Fruit fly (Drosophila melanogaster): ENCODE results near the gene CG8927.

The CG8927 gene

DNA sequence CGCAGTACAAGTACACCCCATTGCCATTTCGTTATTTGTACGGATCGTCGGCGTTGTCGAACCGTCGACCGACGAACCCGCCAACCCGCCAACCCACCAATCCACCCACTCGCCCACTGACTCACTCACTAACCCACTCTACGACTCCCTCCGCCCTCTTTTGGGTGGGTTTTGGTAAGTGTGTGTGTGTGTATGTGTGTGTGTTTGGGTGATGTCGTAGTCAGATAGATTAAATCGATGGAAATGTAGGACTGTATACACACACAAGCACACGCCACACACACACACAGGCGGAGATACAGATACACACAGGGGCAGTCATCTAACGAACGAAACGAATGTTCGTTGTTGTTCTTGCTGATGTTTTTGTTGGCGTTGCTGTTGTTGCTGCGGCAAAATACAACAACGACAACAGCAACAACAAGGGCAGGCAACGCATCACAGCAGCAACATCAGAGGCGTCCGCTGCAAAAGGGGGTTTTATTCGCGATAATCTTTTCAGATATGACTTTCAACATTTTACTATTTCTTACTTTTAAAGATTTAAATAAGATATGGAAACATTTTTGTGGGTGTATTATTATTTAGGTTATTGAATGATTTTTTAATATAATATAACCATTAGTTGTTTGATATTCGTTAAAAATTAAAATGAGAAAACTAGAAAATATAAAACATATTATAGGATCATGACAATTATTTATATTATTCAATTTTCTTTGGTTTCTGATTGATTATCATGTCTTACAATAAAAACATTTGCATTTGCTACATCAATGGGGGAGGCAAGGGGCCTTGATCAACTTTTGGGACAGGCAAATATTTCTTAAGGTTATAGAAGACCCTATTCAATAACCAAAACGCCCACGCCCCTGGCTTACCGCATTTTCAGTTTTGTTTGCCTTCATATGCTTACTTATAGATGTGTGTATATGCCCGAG lies 40.8 kb downstream of the CG8927 start (continued):
- TF ChIP-seq gcm (GFP tag; optimal IDR thresholded peaks at IDR 0.05) (peak; percentile 88), CG7745 (tag; optimal IDR thresholded peaks at IDR 0.05) (no peak), CG30431 (GFP tag; optimal IDR thresholded peaks at IDR 0.05) (peak; percentile 90), CG12155 (GFP tag; optimal IDR thresholded peaks at IDR 0.05) (peak; percentile 74), dm (GFP tag; optimal IDR thresholded peaks at IDR 0.05) (no peak), gfzf (GFP tag; optimal IDR thresholded peaks at IDR 0.05) (no peak), Poxn (GFP tag; IDR thresholded peaks at IDR 0.05) (0 out of 2 replicates have a peak, but pooled peaks have one; percentile 41), Spps (tag; optimal IDR thresholded peaks at IDR 0.05) (peak; percentile 87), Oli (tag; optimal IDR thresholded peaks at IDR 0.05) (peak; percentile 98), CG34224 (GFP tag; IDR thresholded peaks at IDR 0.05; ENCODE audit: partially characterized antibody) (no peak), ttk (GFP tag; IDR thresholded peaks at IDR 0.05) (peak; percentile 65), Oaz (GFP tag; IDR thresholded peaks at IDR 0.05) (peak; percentile 31), CG34376 (GFP tag; optimal IDR thresholded peaks at IDR 0.05) (no peak), zen2 (GFP tag; IDR thresholded peaks at IDR 0.05; ENCODE audit: partially characterized antibody) (no peak), CG15269 (tag; optimal IDR thresholded peaks at IDR 0.05) (peak; percentile 93), CG9609 (GFP tag; optimal IDR thresholded peaks at IDR 0.05) (peak; percentile 43), CG3281 (GFP tag; optimal IDR thresholded peaks at IDR 0.05) (peak; percentile 93), CG10462 (GFP tag; optimal IDR thresholded peaks at IDR 0.05) (peak; percentile 83), CG33557 (GFP tag; optimal IDR thresholded peaks at IDR 0.05) (peak; percentile 94), CG14050 (GFP tag; IDR thresholded peaks at IDR 0.05) (peak; percentile 37), CG7987 (GFP tag; optimal IDR thresholded peaks at IDR 0.05) (no peak), lilli (GFP tag; optimal IDR thresholded peaks at IDR 0.05) (peak; percentile 49), jumu (GFP tag; optimal IDR thresholded peaks at IDR 0.05) (no peak), CG12769 (tag; optimal IDR thresholded peaks at IDR 0.05) (peak; percentile 83), Chrac-16 (GFP tag; optimal IDR thresholded peaks at IDR 0.05) (peak; percentile 79), crp (GFP tag; optimal IDR thresholded peaks at IDR 0.05) (peak in 1 of 2 experiments; percentile 49), CG11398 (GFP tag; optimal IDR thresholded peaks at IDR 0.05) (no peak), dimm (GFP tag; IDR thresholded peaks at IDR 0.05) (peak; percentile 63; the same call in 1 of the 2 replicates), CG31441 (GFP tag; IDR thresholded peaks at IDR 0.05) (peak; percentile 91; the same call in 1 of the 2 replicates)

dm6 chr3R:16222300-16222903 lies 41.6 kb downstream of the CG8927 start:
- TF ChIP-seq nmo (GFP tag; optimal IDR thresholded peaks at IDR 0.05) (peak; percentile 98), Atf3 (GFP tag; optimal IDR thresholded peaks at IDR 0.05) (peak; percentile 99), hb (GFP tag; IDR thresholded peaks at IDR 0.05; ENCODE audit: partially characterized antibody) (no peak), CG12299 (tag; optimal IDR thresholded peaks at IDR 0.05) (peak; percentile 99), CG1792 (GFP tag; optimal IDR thresholded peaks at IDR 0.05) (peak; percentile 99), ems (GFP tag; optimal IDR thresholded peaks at IDR 0.05) (peak; percentile 100), TFAM (GFP tag; optimal IDR thresholded peaks at IDR 0.05) (peak; percentile 96), CG1603 (tag; optimal IDR thresholded peaks at IDR 0.05) (peak; percentile 99), CrebB (tag; optimal IDR thresholded peaks at IDR 0.05) (peak; percentile 99), Dll (GFP tag; IDR thresholded peaks at IDR 0.05; ENCODE audit: partially characterized antibody) (0 out of 4 replicates have a peak, but pooled peaks have one; percentile 36), Spps (tag; optimal IDR thresholded peaks at IDR 0.05) (peak; percentile 96), vnd (GFP tag; IDR thresholded peaks at IDR 0.05; ENCODE audit: partially characterized antibody) (no peak), insv (GFP tag; optimal IDR thresholded peaks at IDR 0.05) (peak; percentile 59 to 71), gsb (GFP tag; IDR thresholded peaks at IDR 0.05) (peak; percentile 99), unc-4 (GFP tag; IDR thresholded peaks at IDR 0.05; ENCODE audit: partially characterized antibody) (no peak), CG11560 (tag; IDR thresholded peaks at IDR 0.05) (peak; percentile 95), CG1832 (GFP tag; optimal IDR thresholded peaks at IDR 0.05) (peak; percentile 69), crc (GFP tag; optimal IDR thresholded peaks at IDR 0.05) (peak; percentile 99), CG11398 (GFP tag; optimal IDR thresholded peaks at IDR 0.05) (peak; percentile 99), gcm2 (GFP tag; optimal IDR thresholded peaks at IDR 0.05) (peak; percentile 98)
